Fruit fly (Drosophila melanogaster) whole organism, embryonic: ENCODE measurements around the gene CG3909.

Experiments used
- Abd-B ChIP-seq: fragments of 200-800 bp; sonication (Bioruptor generic); optimal IDR thresholded peaks from 2 replicates; lab custom pipeline; 2018; ENCODE audit warnings: missing biosample characterization, mild to moderate bottlenecking, missing genetic modification characterization, moderate library complexity
- Bteb2 ChIP-seq: fragments of 200-800 bp; sonication (Bioruptor generic); optimal IDR thresholded peaks from 2 replicates; lab custom pipeline; 2016; ENCODE audit warnings: missing biosample characterization, missing genetic modification characterization
- CG11723 ChIP-seq: fragments of 200-800 bp; sonication (Bioruptor generic); optimal IDR thresholded peaks from 2 replicates; lab custom pipeline; 2017; ENCODE audit warnings: missing biosample characterization, mild to moderate bottlenecking, missing genetic modification characterization
- CG12744 ChIP-seq: fragments of 200-800 bp; sonication (Bioruptor generic); optimal IDR thresholded peaks from 2 replicates; lab custom pipeline; 2016; ENCODE audit warnings: missing biosample characterization, missing genetic modification characterization
- CG14860 ChIP-seq: fragments of 200-800 bp; sonication (Bioruptor generic); IDR thresholded peaks from 3 replicates; pipeline ENCODE4 v1.3.6; 2022; ENCODE audit warnings: missing biosample characterization, missing genetic modification characterization; ENCODE audit not compliant: partially characterized antibody
- CG17802 ChIP-seq: fragments of 200-800 bp; sonication (Bioruptor generic); optimal IDR thresholded peaks from 2 replicates; lab custom pipeline; 2018; ENCODE audit warnings: missing biosample characterization, mild to moderate bottlenecking, missing genetic modification characterization, moderate library complexity
- CG18011 ChIP-seq: fragments of 200-800 bp; sonication (Bioruptor generic); optimal IDR thresholded peaks from 2 replicates; lab custom pipeline; 2017; ENCODE audit warnings: missing biosample characterization, missing genetic modification characterization, mild to moderate bottlenecking, moderate library complexity, missing genotype
- CG18262 ChIP-seq: fragments of 200-800 bp; optimal IDR thresholded peaks from 3 replicates; lab custom pipeline; 2019; ENCODE audit warnings: missing biosample characterization, mild to moderate bottlenecking, missing genetic modification characterization, moderate library complexity
- CG2129 ChIP-seq: fragments of 200-800 bp; sonication (Bioruptor generic); IDR thresholded peaks from 2 replicates; pipeline ENCODE4 v1.3.6; 2022; ENCODE audit warnings: missing biosample characterization, missing genetic modification characterization; ENCODE audit not compliant: partially characterized antibody
- CG32772 ChIP-seq: fragments of 200-800 bp; sonication (Bioruptor generic); IDR thresholded peaks from 2 replicates; pipeline ENCODE4 v1.3.6; 2022; ENCODE audit warnings: missing biosample characterization, missing genetic modification characterization
- CG34422 ChIP-seq: fragments of 200-800 bp; sonication (Bioruptor generic); IDR thresholded peaks from 3 replicates; pipeline ENCODE4 v1.3.6; 2022; ENCODE audit warnings: missing biosample characterization, missing genetic modification characterization
- CG42726 ChIP-seq: fragments of 200-800 bp; sonication (Bioruptor generic); IDR thresholded peaks from 2 replicates; pipeline ENCODE4 v1.3.6; 2022; ENCODE audit warnings: missing biosample characterization, missing genetic modification characterization; ENCODE audit not compliant: partially characterized antibody
- CG4617 ChIP-seq: fragments of 200-800 bp; sonication (Bioruptor generic); optimal IDR thresholded peaks from 3 replicates; lab custom pipeline; 2016; ENCODE audit warnings: missing biosample characterization, missing genetic modification characterization, borderline replicate concordance
- CG7786 ChIP-seq: fragments of 200-800 bp; sonication (Bioruptor generic); optimal IDR thresholded peaks from 2 replicates; lab custom pipeline; 2016; ENCODE audit warnings: missing biosample characterization, missing genetic modification characterization
- CG7963 ChIP-seq: fragments of 200-800 bp; sonication (Bioruptor generic); IDR thresholded peaks from 3 replicates; pipeline ENCODE4 v1.3.6; 2022; ENCODE audit warnings: missing biosample characterization, missing genetic modification characterization; ENCODE audit not compliant: partially characterized antibody
- Ets97D ChIP-seq: fragments of 200-800 bp; sonication (Bioruptor generic); optimal IDR thresholded peaks from 3 replicates; lab custom pipeline; 2016; ENCODE audit warnings: missing biosample characterization, missing genetic modification characterization
- HLH3B ChIP-seq: fragments of 200-800 bp; sonication (Bioruptor generic); IDR thresholded peaks from 2 replicates; pipeline ENCODE4 v1.3.6; 2022; ENCODE audit warnings: missing biosample characterization, missing genetic modification characterization
- Nf-YB ChIP-seq: fragments of 200-800 bp; sonication (Bioruptor generic); optimal IDR thresholded peaks from 3 replicates; lab custom pipeline; 2019; ENCODE audit warnings: missing biosample characterization, mild to moderate bottlenecking, missing genetic modification characterization, moderate library complexity
- NfI ChIP-seq: fragments of 200-800 bp; sonication (Bioruptor generic); optimal IDR thresholded peaks from 3 replicates; lab custom pipeline; 2018; ENCODE audit warnings: missing biosample characterization, mild to moderate bottlenecking, missing genetic modification characterization, moderate library complexity
- Sox102F ChIP-seq: fragments of 200-800 bp; sonication (Bioruptor generic); optimal IDR thresholded peaks from 2 replicates; lab custom pipeline; 2018; ENCODE audit warnings: missing biosample characterization, mild to moderate bottlenecking, missing genetic modification characterization, moderate library complexity
- Sry-δ ChIP-seq: fragments of 200-800 bp; sonication (Bioruptor generic); optimal IDR thresholded peaks from 2 replicates; lab custom pipeline; 2016; ENCODE audit warnings: missing biosample characterization, missing genetic modification characterization
- cg ChIP-seq: fragments of 200-800 bp; sonication (Bioruptor generic); optimal IDR thresholded peaks from 3 replicates; lab custom pipeline; 2019; ENCODE audit warnings: missing biosample characterization, mild to moderate bottlenecking, missing genetic modification characterization, moderate library complexity
- chinmo ChIP-seq: fragments of 200-800 bp; sonication (Bioruptor generic); IDR thresholded peaks from 4 replicates; pipeline ENCODE4 v1.3.6; 2022; ENCODE audit warnings: missing biosample characterization, missing genetic modification characterization; ENCODE audit not compliant: partially characterized antibody
- ci ChIP-seq: fragments of 200-800 bp; sonication (Bioruptor generic); IDR thresholded peaks from 3 replicates; pipeline ENCODE4 v1.3.6; 2022; ENCODE audit warnings: missing biosample characterization, missing genetic modification characterization
- crol ChIP-seq: fragments of 200-800 bp; sonication (Bioruptor generic); IDR thresholded peaks from 2 replicates; pipeline ENCODE4 v1.3.6; 2022; ENCODE audit warnings: missing biosample characterization, missing genetic modification characterization
- exex ChIP-seq: fragments of 200-800 bp; sonication (Bioruptor generic); optimal IDR thresholded peaks from 4 replicates; lab custom pipeline; 2018; ENCODE audit warnings: missing biosample characterization, mild to moderate bottlenecking, missing genetic modification characterization, moderate library complexity
- fd3F ChIP-seq: fragments of 200-800 bp; sonication (Bioruptor generic); optimal IDR thresholded peaks from 2 replicates; lab custom pipeline; 2018; ENCODE audit warnings: missing biosample characterization, mild to moderate bottlenecking, missing genetic modification characterization, moderate library complexity
- ftz-f1 ChIP-seq: fragments of 200-800 bp; sonication (Bioruptor generic); optimal IDR thresholded peaks from 2 replicates; lab custom pipeline; 2016; ENCODE audit warnings: missing biosample characterization, missing genetic modification characterization
- grn ChIP-seq: fragments of 200-800 bp; sonication (Bioruptor generic); optimal IDR thresholded peaks from 3 replicates; lab custom pipeline; 2017; ENCODE audit warnings: missing biosample characterization, missing genetic modification characterization
- h ChIP-seq: fragments of >200 bp; optimal IDR thresholded peaks from 2 replicates; lab custom pipeline; 2017
- hb ChIP-seq: fragments of 200-800 bp; sonication (Bioruptor generic); IDR thresholded peaks from 3 replicates; pipeline ENCODE4 v1.3.6; 2022; ENCODE audit warnings: missing biosample characterization, missing genetic modification characterization; ENCODE audit not compliant: partially characterized antibody
- knrl ChIP-seq: fragments of 200-800 bp; sonication (Bioruptor generic); IDR thresholded peaks from 3 replicates; pipeline ENCODE4 v1.3.6; 2022; ENCODE audit warnings: missing biosample characterization, missing genetic modification characterization; ENCODE audit not compliant: partially characterized antibody
- mld ChIP-seq: fragments of 200-800 bp; sonication (Bioruptor generic); IDR thresholded peaks from 3 replicates; pipeline ENCODE4 v1.3.6; 2022; ENCODE audit warnings: missing biosample characterization, missing genetic modification characterization; ENCODE audit not compliant: partially characterized antibody
- nerfin-2 ChIP-seq: fragments of 200-800 bp; sonication (Bioruptor generic); IDR thresholded peaks from 2 replicates; pipeline ENCODE4 v1.3.6; 2022; ENCODE audit warnings: missing biosample characterization, missing genetic modification characterization; ENCODE audit not compliant: partially characterized antibody
- onecut ChIP-seq: fragments of 200-800 bp; sonication (Bioruptor generic); IDR thresholded peaks from 2 replicates; pipeline ENCODE4 v1.3.6; 2022; ENCODE audit warnings: missing biosample characterization, missing genetic modification characterization
- prd ChIP-seq, 3 experiments: fragments of >200 bp in 2 of 3; fragments of 200-800 bp in 1 of 3; sonication (Bioruptor generic) in 1 of 3; optimal IDR thresholded peaks in 2 of 3; IDR thresholded peaks in 1 of 3; 2 replicates in 2 of 3; 3 replicates in 1 of 3; pipeline versions ENCODE4 v1.3.6 to Lab custom; 2017 to 2022; ENCODE audit warnings: missing biosample characterization in 1 of 3, missing genetic modification characterization in 1 of 3
- scrt ChIP-seq: fragments of 200-800 bp; sonication (Bioruptor generic); optimal IDR thresholded peaks from 2 replicates; lab custom pipeline; 2018; ENCODE audit warnings: missing biosample characterization, mild to moderate bottlenecking, missing genetic modification characterization, moderate library complexity
- sr ChIP-seq: fragments of 200-800 bp; sonication (Bioruptor generic); IDR thresholded peaks from 3 replicates; pipeline ENCODE4 v1.3.6; 2022; ENCODE audit warnings: missing biosample characterization, missing genetic modification characterization
- sug ChIP-seq: fragments of 200-800 bp; optimal IDR thresholded peaks from 2 replicates; lab custom pipeline; 2019; ENCODE audit warnings: missing biosample characterization, mild to moderate bottlenecking, missing genetic modification characterization, moderate library complexity
- tna ChIP-seq: fragments of 200-800 bp; sonication (Bioruptor generic); IDR thresholded peaks from 2 replicates; pipeline ENCODE4 v1.3.6; 2022; ENCODE audit warnings: missing biosample characterization, missing genetic modification characterization; ENCODE audit not compliant: partially characterized antibody
- tx ChIP-seq: fragments of 200-800 bp; sonication (Bioruptor generic); optimal IDR thresholded peaks from 2 replicates; lab custom pipeline; 2016; ENCODE audit warnings: missing biosample characterization, missing genetic modification characterization
- unpg ChIP-seq: fragments of 200-800 bp; sonication (Bioruptor generic); optimal IDR thresholded peaks from 3 replicates; lab custom pipeline; 2018; ENCODE audit warnings: missing biosample characterization, mild to moderate bottlenecking, missing genetic modification characterization, moderate library complexity

Gene CG3909

DNA sequence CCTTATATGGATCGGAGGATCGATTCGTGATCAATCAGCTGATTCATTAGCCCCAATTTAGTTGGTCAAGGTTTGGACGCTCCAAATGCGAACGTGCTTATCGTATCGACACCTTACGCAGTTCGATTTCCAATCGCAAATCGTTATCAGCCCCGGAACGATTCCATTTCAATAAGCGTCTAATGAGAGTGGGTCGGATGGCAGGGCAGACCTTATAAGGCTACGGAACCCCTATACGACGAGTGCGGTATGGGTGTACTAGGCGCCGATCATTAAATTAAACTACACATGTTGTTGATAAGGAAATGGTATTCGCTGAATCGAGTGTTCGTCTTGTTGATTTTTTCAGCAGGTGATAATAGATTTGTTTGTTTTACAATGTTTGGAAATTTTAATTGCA is 7.3 kb upstream of the CG3909 start (continued):
- peak; percentile 90 for TF ChIP-seq sug (tag; lab: Kevin White, UChicago)
- no peak for TF ChIP-seq Sox102F (GFP tag; lab: Kevin White, UChicago)

DNA sequence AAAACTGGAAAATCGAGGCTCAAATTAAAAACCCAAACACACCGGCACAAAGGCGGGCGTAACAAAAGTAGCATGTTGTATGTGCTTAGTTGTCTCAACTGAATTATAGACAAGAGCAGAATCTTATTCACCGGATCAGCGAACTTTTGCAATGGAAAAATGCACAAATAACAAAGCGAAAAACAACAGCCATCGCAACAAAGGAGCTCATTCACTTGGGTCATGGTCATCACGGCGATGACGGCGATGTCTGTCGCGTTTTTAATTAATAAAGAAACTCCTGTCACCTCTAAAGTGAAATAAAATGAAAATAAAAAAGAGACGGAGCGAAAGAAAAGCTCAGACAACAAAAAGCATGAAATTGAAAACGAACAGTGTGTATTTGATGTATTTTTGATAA is 3.9 kb upstream of the CG3909 start:
- TF ChIP-seq knrl (GFP tag; lab: Robert Waterston, UW): no peak
- no peak for TF ChIP-seq CG7963 (GFP tag; lab: Robert Waterston, UW)
- TF ChIP-seq HLH3B: no peak
- TF ChIP-seq chinmo (GFP tag; lab: Robert Waterston, UW): no peak
- no peak for TF ChIP-seq CG14860

DNA sequence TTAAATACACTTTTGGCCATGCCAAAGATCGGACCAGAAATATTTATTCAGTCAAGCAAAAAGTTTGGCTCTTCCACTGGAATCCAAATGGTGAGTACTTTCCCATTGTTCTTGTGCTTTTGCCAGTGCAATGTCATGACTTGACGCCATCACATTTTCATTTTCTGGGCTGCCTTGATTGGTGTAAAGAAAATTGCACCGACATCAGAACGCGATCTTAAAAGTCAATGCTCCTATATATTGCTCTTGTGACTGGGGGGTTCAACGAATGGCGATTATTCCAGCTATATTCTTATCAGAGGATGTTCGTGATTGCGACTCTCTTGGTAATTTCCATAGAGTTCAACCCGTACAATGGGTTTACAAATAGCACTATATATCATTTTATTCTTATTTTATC is 2.6 kb upstream of the CG3909 start:
- TF ChIP-seq CG12744 (GFP tag; lab: Kevin White, UChicago) (no peak), h (lab: Kevin White, UChicago) (no peak), NfI (GFP tag; lab: Kevin White, UChicago) (no peak), Ets97D (GFP tag; lab: Kevin White, UChicago) (no peak)

DNA sequence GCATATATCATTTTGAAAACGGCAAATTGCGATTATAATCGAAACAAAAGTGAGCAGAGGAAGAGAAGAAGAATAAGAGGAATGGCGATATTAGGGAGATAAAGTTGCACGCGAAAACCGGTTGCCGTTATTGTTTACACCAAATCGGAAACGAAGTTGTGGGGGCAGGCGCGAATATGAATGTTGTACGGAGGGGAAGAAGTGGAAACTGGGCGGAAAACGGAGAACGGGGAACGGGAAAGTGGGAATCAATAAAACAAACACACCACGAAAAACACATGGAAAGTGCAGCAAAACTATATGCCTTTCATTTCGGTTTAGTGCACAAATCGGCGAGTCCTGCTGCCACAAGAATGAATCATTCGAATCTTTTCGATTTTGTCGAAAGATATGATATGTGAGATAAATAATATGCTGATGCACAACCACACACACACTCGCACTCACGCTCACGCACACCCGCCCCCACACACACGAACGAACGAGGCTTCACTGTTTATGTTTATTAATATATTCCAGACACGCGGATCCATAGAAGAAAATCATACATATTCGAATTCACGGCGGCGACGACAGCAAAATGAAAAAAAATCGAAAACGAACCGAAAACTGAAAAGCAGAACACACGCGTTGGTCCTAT is 926 bp upstream of the CG3909 start:
- no peak for TF ChIP-seq Bteb2 (GFP tag; lab: Kevin White, UChicago)
- no peak for TF ChIP-seq unpg (GFP tag; lab: Kevin White, UChicago)
- 0 out of 2 replicates have a peak, but pooled peaks have one; percentile 10 for TF ChIP-seq tna (GFP tag; lab: Robert Waterston, UW)
- peak; percentile 89 for TF ChIP-seq sr (GFP tag; lab: Robert Waterston, UW)
- no peak for TF ChIP-seq CG12744 (GFP tag; lab: Kevin White, UChicago)
- no peak for TF ChIP-seq CG4617
- no peak for TF ChIP-seq CG32772 (GFP tag; lab: Robert Waterston, UW)
- TF ChIP-seq prd (optimal IDR thresholded peaks at IDR 0.05; lab: Kevin White, UChicago): no peak
- no peak for TF ChIP-seq prd (GFP tag; IDR thresholded peaks at IDR 0.05; lab: Robert Waterston, UW)
- TF ChIP-seq crol: peak; percentile 80
- peak; percentile 70 for TF ChIP-seq cg (GFP tag; lab: Kevin White, UChicago)
- TF ChIP-seq grn: peak; percentile 3
- peak; percentile 66 for TF ChIP-seq onecut (GFP tag; lab: Robert Waterston, UW)
- TF ChIP-seq nerfin-2 (GFP tag; lab: Robert Waterston, UW): peak; percentile 10; the same call in 1 of the 2 replicates

DNA sequence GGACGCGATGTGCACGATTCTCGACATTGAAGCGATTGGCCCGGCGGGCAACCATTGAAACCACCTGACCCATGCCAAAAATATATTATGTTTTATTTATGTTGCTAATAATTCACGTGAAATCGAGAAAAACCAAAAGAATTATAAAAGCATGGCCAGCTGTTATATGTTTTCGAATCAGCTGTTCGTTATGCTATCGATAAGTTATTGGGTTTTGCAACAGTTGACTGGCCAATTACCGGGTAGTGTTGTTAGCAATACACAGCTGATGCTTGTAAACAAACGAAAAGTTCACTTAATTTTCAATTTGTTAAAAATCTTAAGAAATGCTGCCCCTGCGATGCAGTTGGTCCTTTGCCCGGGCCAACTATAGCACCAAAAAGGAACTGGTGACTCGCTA is 2.3 kb downstream of the CG3909 start, which contains the start of the genes CG11722 and mtTFB2:
Gene CG11722, minus strand, starts transcription at position 200 of the 400 bp plus-strand sequence.
Gene mtTFB2, plus strand, starts transcription at position 232 of the 400 bp plus-strand sequence.
- TF ChIP-seq Nf-YB (peak; percentile 73), ci (GFP tag; lab: Robert Waterston, UW) (no peak), fd3F (GFP tag; lab: Kevin White, UChicago) (no peak), ftz-f1 (GFP tag; lab: Kevin White, UChicago) (no peak), CG17802 (tag; lab: Kevin White, UChicago) (no peak), scrt (GFP tag; lab: Kevin White, UChicago) (peak; percentile 90), tna (GFP tag; lab: Robert Waterston, UW) (no peak), Sry-δ (GFP tag; lab: Kevin White, UChicago) (peak; percentile 29), Abd-B (GFP tag; lab: Kevin White, UChicago) (no peak), exex (tag; lab: Kevin White, UChicago) (peak; percentile 63), CG18011 (GFP tag; lab: Kevin White, UChicago) (peak; percentile 92), CG7786 (GFP tag; lab: Kevin White, UChicago) (no peak), mld (no peak), CG11723 (GFP tag; lab: Kevin White, UChicago) (no peak), Sox102F (GFP tag; lab: Kevin White, UChicago) (no peak), CG34422 (GFP tag; lab: Robert Waterston, UW) (peak; percentile 65; the same call in 1 of the 3 replicates), CG18262 (tag; lab: Kevin White, UChicago) (no peak), CG2129 (GFP tag; lab: Robert Waterston, UW) (no peak; the same call in 1 of the 2 replicates), CG42726 (GFP tag; lab: Robert Waterston, UW) (no peak), hb (GFP tag; lab: Robert Waterston, UW) (0 out of 3 replicates have a peak, but pooled peaks have one; percentile 13), tx (no peak)
